Fruit fly (Drosophila melanogaster) whole organism, embryonic: ENCODE measurements around the gene CG31016.

Experiments
- BEAF-32 ChIP-seq: fragments of 200-800 bp; sonication (Bioruptor generic); optimal IDR thresholded peaks from 3 replicates; lab custom pipeline; 2017; ENCODE audit warnings: missing biosample characterization, missing genetic modification characterization, mild to moderate bottlenecking, moderate library complexity, missing genetic modification reagents
- CG10431 ChIP-seq: fragments of 200-800 bp; sonication (Bioruptor generic); optimal IDR thresholded peaks from 3 replicates; lab custom pipeline; 2018; ENCODE audit warnings: missing biosample characterization, mild to moderate bottlenecking, missing genetic modification characterization
- CG10462 ChIP-seq: fragments of 200-800 bp; sonication (Bioruptor generic); optimal IDR thresholded peaks from 2 replicates; lab custom pipeline; 2016; ENCODE audit warnings: missing biosample characterization, missing genetic modification characterization
- CG11456 ChIP-seq: fragments of 200-800 bp; sonication (Bioruptor generic); IDR thresholded peaks from 3 replicates; pipeline ENCODE4 v1.3.6; 2022; ENCODE audit warnings: missing biosample characterization, missing genetic modification characterization
- CG12769 ChIP-seq: fragments of 200-800 bp; sonication (Bioruptor generic); optimal IDR thresholded peaks from 2 replicates; lab custom pipeline; 2019; ENCODE audit warnings: missing biosample characterization, mild to moderate bottlenecking, missing genetic modification characterization, moderate library complexity
- CG13775 ChIP-seq: fragments of 200-800 bp; sonication (Bioruptor generic); optimal IDR thresholded peaks from 3 replicates; lab custom pipeline; 2017; ENCODE audit warnings: missing biosample characterization, mild to moderate bottlenecking, missing genetic modification characterization
- CG14710 ChIP-seq: fragments of 200-800 bp; sonication (Bioruptor generic); optimal IDR thresholded peaks from 3 replicates; lab custom pipeline; 2019; ENCODE audit warnings: missing biosample characterization, mild to moderate bottlenecking, missing genetic modification characterization, moderate library complexity
- CG15601 ChIP-seq: fragments of 200-800 bp; sonication (Bioruptor generic); optimal IDR thresholded peaks from 3 replicates; lab custom pipeline; 2019; ENCODE audit warnings: missing biosample characterization, mild to moderate bottlenecking, missing genetic modification characterization, moderate library complexity
- CG1647 ChIP-seq: fragments of 200-800 bp; sonication (Bioruptor generic); optimal IDR thresholded peaks from 3 replicates; lab custom pipeline; 2016; ENCODE audit warnings: missing biosample characterization, missing genetic modification characterization
- CG18262 ChIP-seq: fragments of 200-800 bp; optimal IDR thresholded peaks from 3 replicates; lab custom pipeline; 2019; ENCODE audit warnings: missing biosample characterization, mild to moderate bottlenecking, missing genetic modification characterization, moderate library complexity
- CG2120 ChIP-seq: fragments of 200-800 bp; sonication (Bioruptor generic); optimal IDR thresholded peaks from 3 replicates; lab custom pipeline; 2016; ENCODE audit warnings: missing biosample characterization, missing genetic modification characterization
- CG2129 ChIP-seq: fragments of 200-800 bp; sonication (Bioruptor generic); IDR thresholded peaks from 2 replicates; pipeline ENCODE4 v1.3.6; 2022; ENCODE audit warnings: missing biosample characterization, missing genetic modification characterization; ENCODE audit not compliant: partially characterized antibody
- CG2202 ChIP-seq: fragments of 200-800 bp; sonication (Bioruptor generic); optimal IDR thresholded peaks from 2 replicates; lab custom pipeline; 2018; ENCODE audit warnings: missing biosample characterization, mild to moderate bottlenecking, missing genetic modification characterization
- CG31441 ChIP-seq: fragments of 200-800 bp; sonication (Bioruptor generic); IDR thresholded peaks from 2 replicates; pipeline ENCODE4 v1.3.6; 2022; ENCODE audit warnings: missing biosample characterization, missing genetic modification characterization
- CG4854 ChIP-seq: fragments of 200-800 bp; sonication (Bioruptor generic); optimal IDR thresholded peaks from 2 replicates; lab custom pipeline; 2016; ENCODE audit warnings: missing biosample characterization, missing genetic modification characterization, inconsistent platforms
- CG5953 ChIP-seq: fragments of 200-800 bp; sonication (Bioruptor generic); IDR thresholded peaks from 2 replicates; pipeline ENCODE4 v1.3.6; 2022; ENCODE audit warnings: missing biosample characterization, missing genetic modification characterization
- CG6272 ChIP-seq: fragments of 200-800 bp; sonication (Bioruptor generic); IDR thresholded peaks from 2 replicates; pipeline ENCODE4 v1.3.6; 2022; ENCODE audit warnings: missing biosample characterization, missing genetic modification characterization
- CG8290 ChIP-seq, 3 experiments: fragments of 200-800 bp; sonication (Bioruptor generic); optimal IDR thresholded peaks; 2 replicates each; lab custom pipeline; 2016 to 2019; ENCODE audit warnings: missing biosample characterization in 3 of 3, missing genetic modification characterization in 3 of 3, mild to moderate bottlenecking in 2 of 3, moderate library complexity in 1 of 3
- CG8944 ChIP-seq: fragments of 200-800 bp; sonication (Bioruptor generic); optimal IDR thresholded peaks from 3 replicates; lab custom pipeline; 2016; ENCODE audit warnings: missing biosample characterization, missing genetic modification characterization
- Dll ChIP-seq: fragments of 200-800 bp; sonication (Bioruptor generic); IDR thresholded peaks from 4 replicates; pipeline ENCODE4 v1.3.6; 2022; ENCODE audit warnings: missing biosample characterization, missing genetic modification characterization; ENCODE audit not compliant: partially characterized antibody
- HLH3B ChIP-seq: fragments of 200-800 bp; sonication (Bioruptor generic); IDR thresholded peaks from 2 replicates; pipeline ENCODE4 v1.3.6; 2022; ENCODE audit warnings: missing biosample characterization, missing genetic modification characterization
- HLHmδ ChIP-seq: fragments of 200-800 bp; sonication (Bioruptor generic); optimal IDR thresholded peaks from 2 replicates; lab custom pipeline; 2018; ENCODE audit warnings: missing biosample characterization, mild to moderate bottlenecking, missing genetic modification characterization, moderate library complexity
- Hr39 ChIP-seq: fragments of >200 bp; optimal IDR thresholded peaks from 2 replicates; lab custom pipeline; 2017
- Hr51 ChIP-seq, 2 experiments: fragments of 200-800 bp; sonication (Bioruptor generic); optimal IDR thresholded peaks; 2 replicates in 1 of 2; 3 replicates in 1 of 2; lab custom pipeline; 2016 to 2018; ENCODE audit warnings: missing biosample characterization in 2 of 2, missing genetic modification characterization in 2 of 2, mild to moderate bottlenecking in 1 of 2, moderate library complexity in 1 of 2
- MBD-R2 ChIP-seq: fragments of 200-800 bp; sonication (Bioruptor generic); IDR thresholded peaks from 2 replicates; pipeline ENCODE4 v1.3.6; 2022; ENCODE audit warnings: missing biosample characterization, missing genetic modification characterization
- Ssrp ChIP-seq: fragments of 200-800 bp; sonication (Bioruptor generic); optimal IDR thresholded peaks from 2 replicates; lab custom pipeline; 2018; ENCODE audit warnings: missing biosample characterization, mild to moderate bottlenecking, missing genetic modification characterization, moderate library complexity
- Xrp1 ChIP-seq: fragments of 200-800 bp; sonication (Bioruptor generic); IDR thresholded peaks from 2 replicates; pipeline ENCODE4 v1.3.6; 2022; ENCODE audit warnings: missing biosample characterization, missing genetic modification characterization
- abd-A ChIP-seq: fragments of 200-800 bp; sonication (Bioruptor generic); optimal IDR thresholded peaks from 3 replicates; lab custom pipeline; 2019; ENCODE audit warnings: missing biosample characterization, mild to moderate bottlenecking, missing genetic modification characterization, moderate library complexity
- aop ChIP-seq: fragments of 200-800 bp; sonication (Bioruptor generic); IDR thresholded peaks from 2 replicates; pipeline ENCODE4 v1.3.6; 2022; ENCODE audit warnings: missing biosample characterization, missing genetic modification characterization
- btn ChIP-seq: fragments of 200-800 bp; sonication (Bioruptor generic); optimal IDR thresholded peaks from 2 replicates; lab custom pipeline; 2016; ENCODE audit warnings: missing biosample characterization, missing genetic modification characterization
- cwo ChIP-seq: fragments of 200-800 bp; sonication (Bioruptor generic); optimal IDR thresholded peaks from 3 replicates; lab custom pipeline; 2017; ENCODE audit warnings: missing biosample characterization, missing genetic modification characterization, mild to moderate bottlenecking, moderate library complexity, missing genetic modification reagents
- danr ChIP-seq: fragments of 200-800 bp; sonication (Bioruptor generic); IDR thresholded peaks from 2 replicates; pipeline ENCODE4 v1.3.6; 2022; ENCODE audit warnings: missing biosample characterization, missing genetic modification characterization
- dati ChIP-seq: fragments of 200-800 bp; sonication (Bioruptor generic); IDR thresholded peaks from 2 replicates; pipeline ENCODE4 v1.3.6; 2022; ENCODE audit warnings: missing biosample characterization, missing genetic modification characterization
- disco-r ChIP-seq: fragments of 200-800 bp; sonication (Bioruptor generic); optimal IDR thresholded peaks from 2 replicates; lab custom pipeline; 2016; ENCODE audit warnings: missing biosample characterization, missing genetic modification characterization
- dmrt11E ChIP-seq: fragments of 200-800 bp; sonication (Bioruptor generic); optimal IDR thresholded peaks from 3 replicates; lab custom pipeline; 2018; ENCODE audit warnings: missing biosample characterization, mild to moderate bottlenecking, missing genetic modification characterization, moderate library complexity
- ewg ChIP-seq: fragments of 200-800 bp; sonication (Bioruptor generic); optimal IDR thresholded peaks from 3 replicates; lab custom pipeline; 2017; ENCODE audit warnings: mild to moderate bottlenecking, missing biosample characterization, missing genetic modification reagents, missing genetic modification characterization
- gfzf ChIP-seq: fragments of 200-800 bp; sonication (Bioruptor generic); optimal IDR thresholded peaks from 2 replicates; lab custom pipeline; 2016; ENCODE audit warnings: missing biosample characterization, mild to moderate bottlenecking, missing genetic modification characterization, moderate library complexity
- lola ChIP-seq, 3 experiments: fragments of >200 bp in 2 of 3; fragments of 200-800 bp in 1 of 3; sonication (Bioruptor generic) in 1 of 3; optimal IDR thresholded peaks; 2 replicates each; lab custom pipeline; 2017 to 2019; ENCODE audit warnings: missing biosample characterization in 3 of 3, missing genetic modification characterization in 3 of 3, mild to moderate bottlenecking in 1 of 3, moderate library complexity in 1 of 3
- nau ChIP-seq: fragments of 200-800 bp; sonication (Bioruptor generic); optimal IDR thresholded peaks from 3 replicates; lab custom pipeline; 2017; ENCODE audit warnings: missing biosample characterization, mild to moderate bottlenecking, missing genetic modification characterization, missing genetic modification reagents
- nerfin-1 ChIP-seq: fragments of 200-800 bp; sonication (Bioruptor generic); optimal IDR thresholded peaks from 3 replicates; lab custom pipeline; 2019; ENCODE audit warnings: missing biosample characterization, mild to moderate bottlenecking, missing genetic modification characterization, moderate library complexity
- pho ChIP-seq: fragments of 200-800 bp; sonication (Bioruptor generic); optimal IDR thresholded peaks from 2 replicates; lab custom pipeline; 2016; ENCODE audit warnings: missing biosample characterization, missing genetic modification characterization
- psq ChIP-seq: fragments of 200-800 bp; sonication (Bioruptor generic); optimal IDR thresholded peaks from 2 replicates; lab custom pipeline; 2017; ENCODE audit warnings: missing biosample characterization, missing genetic modification characterization
- ranshi ChIP-seq: fragments of 200-800 bp; sonication (Bioruptor generic); IDR thresholded peaks from 2 replicates; pipeline ENCODE4 v1.3.6; 2022; ENCODE audit warnings: missing biosample characterization, missing genetic modification characterization
- sima ChIP-seq: fragments of 200-800 bp; sonication (Bioruptor generic); optimal IDR thresholded peaks from 2 replicates; lab custom pipeline; 2016; ENCODE audit warnings: missing biosample characterization, missing genetic modification characterization
- sob ChIP-seq: fragments of 200-800 bp; sonication (Bioruptor generic); IDR thresholded peaks from 2 replicates; pipeline ENCODE4 v1.3.6; 2022; ENCODE audit warnings: missing biosample characterization, missing genetic modification characterization
- stc ChIP-seq: fragments of 200-800 bp; sonication (Bioruptor generic); IDR thresholded peaks from 2 replicates; pipeline ENCODE4 v1.3.6; 2022; ENCODE audit warnings: missing biosample characterization, missing genetic modification characterization
- stwl ChIP-seq: fragments of 200-800 bp; sonication (Bioruptor generic); optimal IDR thresholded peaks from 3 replicates; lab custom pipeline; 2018; ENCODE audit warnings: missing biosample characterization, mild to moderate bottlenecking, missing genetic modification characterization, moderate library complexity
- tio ChIP-seq: fragments of 200-800 bp; sonication (Bioruptor generic); optimal IDR thresholded peaks from 2 replicates; lab custom pipeline; 2017; ENCODE audit warnings: missing biosample characterization, missing genetic modification characterization, inconsistent platforms

The CG31016 gene

dm6 chr3R:30601440-30602256, 4.3 kb upstream of the CG31016 start, which contains the start of the genes CG2246 and CG31021 (continued):
- TF ChIP-seq CG11456 (GFP tag; lab: Robert Waterston, UW) (peak; percentile 82), CG18262 (tag; lab: Kevin White, UChicago) (peak; percentile 47), Hr39 (lab: Kevin White, UChicago) (no peak), CG12769 (no peak), CG2120 (GFP tag; lab: Kevin White, UChicago) (peak; percentile 82), stc (GFP tag; lab: Robert Waterston, UW) (peak; percentile 57), CG2202 (tag; lab: Kevin White, UChicago) (no peak), nau (GFP tag; lab: Kevin White, UChicago) (no peak), MBD-R2 (GFP tag; lab: Robert Waterston, UW) (peak; percentile 73; the same call in 1 of the 2 replicates), disco-r (GFP tag; lab: Kevin White, UChicago) (no peak), CG4854 (GFP tag; lab: Kevin White, UChicago) (peak; percentile 27), sima (GFP tag; lab: Kevin White, UChicago) (no peak), cwo (GFP tag; lab: Kevin White, UChicago) (no peak), BEAF-32 (GFP tag; lab: Kevin White, UChicago) (peak; percentile 96), CG10431 (GFP tag; lab: Kevin White, UChicago) (no peak), nerfin-1 (tag; lab: Kevin White, UChicago) (peak; percentile 39), psq (peak; percentile 45), dati (GFP tag; lab: Robert Waterston, UW) (no peak), HLH3B (GFP tag; lab: Robert Waterston, UW) (peak; percentile 20), Dll (GFP tag; lab: Robert Waterston, UW) (peak; percentile 87), CG1647 (GFP tag; lab: Kevin White, UChicago) (peak; percentile 13), CG31441 (GFP tag; lab: Robert Waterston, UW) (peak; percentile 48; the same call in 1 of the 2 replicates), lola (GFP tag; optimal IDR thresholded peaks at IDR 0.05; lab: Kevin White, UChicago) (peak in 1 of 3 experiments; percentile 52), aop (GFP tag; lab: Robert Waterston, UW) (no peak), gfzf (peak; percentile 56), CG15601 (tag; lab: Kevin White, UChicago) (peak; percentile 31), CG2129 (GFP tag; lab: Robert Waterston, UW) (peak; percentile 51), CG5953 (no peak), CG6272 (peak; percentile 64), CG10462 (GFP tag; lab: Kevin White, UChicago) (peak; percentile 29), CG8944 (GFP tag; lab: Kevin White, UChicago) (peak; percentile 66), abd-A (tag; lab: Kevin White, UChicago) (no peak), CG14710 (peak; percentile 73), HLHmδ (no peak), danr (GFP tag; lab: Robert Waterston, UW) (no peak), stwl (peak; percentile 76), ewg (GFP tag; lab: Kevin White, UChicago) (peak; percentile 5), Ssrp (tag; lab: Kevin White, UChicago) (peak; percentile 18), Xrp1 (no peak), btn (GFP tag; lab: Kevin White, UChicago) (no peak), sob (peak; percentile 72), tio (GFP tag; lab: Kevin White, UChicago) (peak; percentile 11), Hr51 (GFP tag; optimal IDR thresholded peaks at IDR 0.05; lab: Kevin White, UChicago) (peak; percentile 10 to 63), CG8290 (GFP tag; optimal IDR thresholded peaks at IDR 0.05; lab: Kevin White, UChicago) (peak; percentile 92), CG8290 (tag; optimal IDR thresholded peaks at IDR 0.05; lab: Kevin White, UChicago) (peak; percentile 40 to 94), dmrt11E (peak; percentile 44), ranshi (GFP tag; lab: Robert Waterston, UW) (peak; percentile 25), pho (peak; percentile 69), CG13775 (GFP tag; lab: Kevin White, UChicago) (peak; percentile 53)
